Worm (Caenorhabditis elegans) whole organism, mixed stage, embryonic: Measurements from ENCODE around the gene Y62E10A.19.

Source experiments
- M03D4.4 ChIP-seq: sonication (generic microtip); optimal IDR thresholded peaks from 2 replicates; lab custom pipeline; 2017; ENCODE audit warnings: mild to moderate bottlenecking, missing genetic modification characterization, missing compliant biosample characterization
- bed-3 ChIP-seq: fragments of 200-800 bp; sonication (Bioruptor generic); optimal IDR thresholded peaks from 3 replicates; lab custom pipeline; 2018; ENCODE audit warnings: mild to moderate bottlenecking, missing genetic modification characterization, moderate library complexity, missing compliant biosample characterization
- blmp-1 ChIP-seq: fragments of 150-350 bp; optimal IDR thresholded peaks from 2 replicates; lab custom pipeline; 2014; ENCODE audit warnings: missing biosample characterization, missing genetic modification characterization
- ceh-83 ChIP-seq: fragments of 200-800 bp; sonication (Bioruptor generic); optimal IDR thresholded peaks from 2 replicates; lab custom pipeline; 2018; ENCODE audit warnings: mild to moderate bottlenecking, missing genetic modification characterization, missing compliant biosample characterization
- ces-1 ChIP-seq: fragments of 150-350 bp; optimal IDR thresholded peaks from 2 replicates; lab custom pipeline; 2014; ENCODE audit warnings: missing biosample characterization, missing genetic modification reagents, missing genetic modification characterization
- cnd-1 ChIP-seq: fragments of 200-800 bp; sonication (Bioruptor generic); optimal IDR thresholded peaks from 2 replicates; lab custom pipeline; 2018; ENCODE audit warnings: mild to moderate bottlenecking, missing genetic modification characterization, missing compliant biosample characterization
- drap-1 ChIP-seq: fragments of 200-800 bp; sonication (Bioruptor generic); optimal IDR thresholded peaks from 3 replicates; lab custom pipeline; 2018; ENCODE audit warnings: mild to moderate bottlenecking, missing genetic modification characterization, missing compliant biosample characterization
- elt-1 ChIP-seq: sonication (generic microtip); optimal IDR thresholded peaks from 2 replicates; lab custom pipeline; 2017; ENCODE audit warnings: missing genetic modification characterization, mild to moderate bottlenecking, missing compliant biosample characterization, antibody characterized with exemption, moderate library complexity, borderline replicate concordance; ENCODE audit not compliant: insufficient read depth
- elt-3 ChIP-seq: fragments of 150-350 bp; optimal IDR thresholded peaks from 2 replicates; lab custom pipeline; 2014; ENCODE audit warnings: missing biosample characterization, missing genetic modification characterization
- flh-1 ChIP-seq: fragments of 200-800 bp; sonication (Bioruptor generic); optimal IDR thresholded peaks from 2 replicates; lab custom pipeline; 2018; ENCODE audit warnings: mild to moderate bottlenecking, missing genetic modification characterization, moderate library complexity, missing compliant biosample characterization
- ham-2 ChIP-seq: fragments of 200-800 bp; sonication (Bioruptor generic); optimal IDR thresholded peaks from 2 replicates; lab custom pipeline; 2018; ENCODE audit warnings: mild to moderate bottlenecking, missing genetic modification characterization, missing compliant biosample characterization
- hlh-1 ChIP-seq: fragments of 150-350 bp; optimal IDR thresholded peaks from 2 replicates; lab custom pipeline; 2014; ENCODE audit warnings: missing biosample characterization, missing genetic modification reagents, missing genetic modification characterization
- lin-13 ChIP-seq: fragments of 150-350 bp; optimal IDR thresholded peaks from 2 replicates; lab custom pipeline; 2014; ENCODE audit warnings: missing biosample characterization, missing genetic modification characterization
- lin-32 ChIP-seq: fragments of 200-800 bp; sonication (Bioruptor generic); optimal IDR thresholded peaks from 2 replicates; lab custom pipeline; 2018; ENCODE audit warnings: mild to moderate bottlenecking, missing genetic modification characterization, missing compliant biosample characterization
- lsy-2 ChIP-seq: fragments of 150-350 bp; optimal IDR thresholded peaks from 2 replicates; lab custom pipeline; 2014; ENCODE audit warnings: missing biosample characterization, missing genetic modification characterization
- mep-1 ChIP-seq: fragments of 150-350 bp; optimal IDR thresholded peaks from 2 replicates; lab custom pipeline; 2017; ENCODE audit warnings: missing biosample characterization, missing genetic modification reagents, missing genetic modification characterization, inconsistent platforms
- mls-2 ChIP-seq: sonication (generic microtip); optimal IDR thresholded peaks from 2 replicates; lab custom pipeline; 2016; ENCODE audit warnings: mild to moderate bottlenecking, missing genetic modification characterization, moderate library complexity, missing compliant biosample characterization
- nhr-12 ChIP-seq: fragments of 150-350 bp; optimal IDR thresholded peaks from 2 replicates; lab custom pipeline; 2014; ENCODE audit warnings: missing biosample characterization, missing genetic modification characterization
- nhr-2 ChIP-seq: fragments of 150-350 bp; optimal IDR thresholded peaks from 2 replicates; lab custom pipeline; 2014; ENCODE audit warnings: missing biosample characterization, missing genetic modification characterization
- nhr-237 ChIP-seq: fragments of 150-350 bp; optimal IDR thresholded peaks from 2 replicates; lab custom pipeline; 2014; ENCODE audit warnings: missing biosample characterization, missing genetic modification characterization
- nhr-76 ChIP-seq: sonication (generic microtip); optimal IDR thresholded peaks from 2 replicates; lab custom pipeline; 2017; ENCODE audit warnings: missing biosample characterization, missing genetic modification characterization
- pha-4 ChIP-seq: fragments of 150-350 bp; optimal IDR thresholded peaks from 2 replicates; lab custom pipeline; 2018; ENCODE audit warnings: missing biosample characterization, missing genetic modification reagents, missing genetic modification characterization
- sem-2 ChIP-seq: fragments of 200-800 bp; sonication (Bioruptor generic); optimal IDR thresholded peaks from 2 replicates; lab custom pipeline; 2018; ENCODE audit warnings: mild to moderate bottlenecking, missing genetic modification characterization, missing compliant biosample characterization
- snpc-4 ChIP-seq: fragments of 150-350 bp; optimal IDR thresholded peaks from 2 replicates; lab custom pipeline; 2014; ENCODE audit warnings: missing biosample characterization, missing genetic modification characterization
- tbx-8 ChIP-seq: fragments of 200-800 bp; sonication (Bioruptor generic); optimal IDR thresholded peaks from 2 replicates; lab custom pipeline; 2018; ENCODE audit warnings: mild to moderate bottlenecking, missing genetic modification characterization, moderate library complexity, missing compliant biosample characterization
- unc-120 ChIP-seq: sonication (generic microtip); optimal IDR thresholded peaks from 2 replicates; lab custom pipeline; 2017; ENCODE audit warnings: missing genetic modification characterization, missing compliant biosample characterization; ENCODE audit not compliant: poor library complexity, severe bottlenecking
- unc-39 ChIP-seq: fragments of 150-350 bp; optimal IDR thresholded peaks from 2 replicates; lab custom pipeline; 2014; ENCODE audit warnings: missing biosample characterization, missing genetic modification characterization
- unc-62 ChIP-seq: fragments of 150-350 bp; optimal IDR thresholded peaks from 2 replicates; lab custom pipeline; 2014; ENCODE audit warnings: missing biosample characterization, missing genetic modification reagents, missing genetic modification characterization

Y62E10A.19 gene

ce11 chrIV:13400456-13401364 is 7.4 kb downstream of the Y62E10A.19 start, which contains the start of the genes memi-2 and cyp-31A5:
Gene memi-2 (minus strand): TSS chrIV:13400506.
Gene cyp-31A5 (plus strand): TSS chrIV:13401289.
- TF ChIP-seq M03D4.4 (tag; lab: Kevin White, UChicago) = no peak
- TF ChIP-seq nhr-12 (tag; lab: Kevin White, UChicago) = no peak
- TF ChIP-seq elt-1 (tag; lab: Kevin White, UChicago) = no peak
- no peak for TF ChIP-seq lin-32 (GFP tag; lab: Kevin White, UChicago)
- TF ChIP-seq ceh-83 (GFP tag; lab: Kevin White, UChicago) = no peak
- TF ChIP-seq cnd-1 (tag; lab: Kevin White, UChicago) = no peak
- no peak for TF ChIP-seq nhr-237 (tag; lab: Kevin White, UChicago)
- no peak for TF ChIP-seq mep-1
- TF ChIP-seq hlh-1 (tag; lab: Kevin White, UChicago) = no peak
- no peak for TF ChIP-seq nhr-76 (tag; lab: Kevin White, UChicago)
- TF ChIP-seq lsy-2 = no peak
- no peak for TF ChIP-seq lin-13 (tag; lab: Kevin White, UChicago)

- TF ChIP-seq sem-2 (GFP tag; lab: Kevin White, UChicago) (no peak), unc-120 (tag; lab: Kevin White, UChicago) (no peak), elt-1 (tag; lab: Kevin White, UChicago) (no peak), hlh-1 (tag; lab: Kevin White, UChicago) (no peak), cnd-1 (tag; lab: Kevin White, UChicago) (no peak), flh-1 (no peak)
Observed at ce11 chrIV:13398728-13399127, 9.4 kb downstream of the Y62E10A.19 start, which contains the start of gene Y62E10A.13. Gene Y62E10A.13 (minus strand): TSS chrIV:13399053.

ce11 chrIV:13396375-13396774 is 11.7 kb downstream of the Y62E10A.19 start:
- TF ChIP-seq pha-4 (tag; lab: Kevin White, UChicago) (no peak), blmp-1 (tag; lab: Kevin White, UChicago) (no peak), M03D4.4 (tag; lab: Kevin White, UChicago) (no peak)

ce11 chrIV:13395255-13395654 is 12.9 kb downstream of the Y62E10A.19 start:
- TF ChIP-seq unc-62 (GFP tag; lab: Kevin White, UChicago) (peak; percentile 37), ham-2 (GFP tag; lab: Kevin White, UChicago) (peak; percentile 30), unc-39 (no peak), lin-32 (GFP tag; lab: Kevin White, UChicago) (no peak), ces-1 (GFP tag; lab: Kevin White, UChicago) (peak; percentile 57), nhr-12 (tag; lab: Kevin White, UChicago) (no peak), nhr-237 (tag; lab: Kevin White, UChicago) (peak; percentile 27), elt-3 (peak; percentile 35), unc-120 (tag; lab: Kevin White, UChicago) (peak; percentile 62), elt-1 (tag; lab: Kevin White, UChicago) (peak; percentile 60), mls-2 (no peak)

ce11 chrIV:13394686-13395085 is 13.4 kb downstream of the Y62E10A.19 start:
- TF ChIP-seq blmp-1 (tag; lab: Kevin White, UChicago) (no peak), hlh-1 (tag; lab: Kevin White, UChicago) (no peak), nhr-76 (tag; lab: Kevin White, UChicago) (no peak), cnd-1 (tag; lab: Kevin White, UChicago) (no peak), flh-1 (no peak), drap-1 (no peak), sem-2 (GFP tag; lab: Kevin White, UChicago) (no peak), nhr-2 (tag; lab: Kevin White, UChicago) (peak; percentile 82), nhr-12 (tag; lab: Kevin White, UChicago) (no peak)

- TF ChIP-seq nhr-12 (tag; lab: Kevin White, UChicago) = no peak
- TF ChIP-seq snpc-4 (tag; lab: Kevin White, UChicago) = no peak
- TF ChIP-seq tbx-8 (GFP tag; lab: Kevin White, UChicago) = no peak
- no peak for TF ChIP-seq pha-4 (tag; lab: Kevin White, UChicago)
- TF ChIP-seq bed-3 (GFP tag; lab: Kevin White, UChicago) = no peak
Observed at ce11 chrIV:13393246-13393716, 14.8 kb downstream of the Y62E10A.19 start.
